Worm (Caenorhabditis elegans) whole organism, early embryonic: ENCODE measurements around the gene sdz-32.

ENCODE experiments used
- B0310.2 ChIP-seq: sonication (generic microtip); optimal IDR thresholded peaks from 2 replicates; lab custom pipeline; 2016; ENCODE audit warnings: mild to moderate bottlenecking, missing genetic modification characterization, missing compliant biosample characterization
- F13C5.2 ChIP-seq: sonication (generic microtip); optimal IDR thresholded peaks from 2 replicates; lab custom pipeline; 2017; ENCODE audit warnings: mild to moderate bottlenecking, missing genetic modification characterization, inconsistent platforms, missing compliant biosample characterization
- aly-1 ChIP-seq: sonication (generic microtip); optimal IDR thresholded peaks from 2 replicates; lab custom pipeline; 2016; ENCODE audit warnings: missing genetic modification characterization, missing compliant biosample characterization
- ama-1 ChIP-seq: fragments of 150-350 bp; optimal IDR thresholded peaks from 2 replicates; lab custom pipeline; 2014
- ceh-13 ChIP-seq: fragments of 200-800 bp; sonication (Bioruptor generic); optimal IDR thresholded peaks from 2 replicates; lab custom pipeline; 2018; ENCODE audit warnings: mild to moderate bottlenecking, missing genetic modification characterization, missing compliant biosample characterization
- ceh-36 ChIP-seq: sonication (generic microtip); optimal IDR thresholded peaks from 2 replicates; lab custom pipeline; 2016; ENCODE audit warnings: missing genetic modification characterization, inconsistent platforms, missing compliant biosample characterization
- ets-7 ChIP-seq: sonication (generic microtip); optimal IDR thresholded peaks from 2 replicates; lab custom pipeline; 2016; ENCODE audit warnings: missing genotype, missing genetic modification characterization, missing compliant biosample characterization
- flt-1 ChIP-seq: fragments of 200-800 bp; sonication (Bioruptor generic); IDR thresholded peaks from 2 replicates; pipeline ENCODE4 v1.3.6; 2022; ENCODE audit warnings: missing genetic modification characterization, missing compliant biosample characterization
- hmbx-1 ChIP-seq: sonication (generic microtip); optimal IDR thresholded peaks from 2 replicates; lab custom pipeline; 2016; ENCODE audit warnings: mild to moderate bottlenecking, missing genetic modification characterization, missing compliant biosample characterization
- hmg-4 ChIP-seq: fragments of 200-800 bp; sonication (Bioruptor generic); optimal IDR thresholded peaks from 2 replicates; lab custom pipeline; 2018; ENCODE audit warnings: mild to moderate bottlenecking, missing genetic modification characterization, missing compliant biosample characterization
- hnd-1 ChIP-seq: sonication (generic microtip); optimal IDR thresholded peaks from 2 replicates; lab custom pipeline; 2016; ENCODE audit warnings: missing genetic modification characterization, missing compliant biosample characterization
- pes-1 ChIP-seq: fragments of 200-800 bp; sonication (Bioruptor generic); IDR thresholded peaks from 2 replicates; pipeline ENCODE4 v1.3.6; 2022; ENCODE audit warnings: missing genetic modification reagents, missing genetic modification characterization, missing compliant biosample characterization
- scrt-1 ChIP-seq: fragments of 200-800 bp; sonication (Bioruptor generic); IDR thresholded peaks from 2 replicates; pipeline ENCODE4 v1.3.6; 2022; ENCODE audit warnings: missing genetic modification characterization, missing compliant biosample characterization
- sea-1 ChIP-seq: fragments of 200-800 bp; sonication (Bioruptor generic); conservative IDR thresholded peaks from 2 replicates; pipeline ENCODE4 v1.3.6; 2022; ENCODE audit warnings: missing genetic modification characterization, missing compliant biosample characterization
- tbx-11 ChIP-seq: fragments of 200-800 bp; sonication (Bioruptor generic); IDR thresholded peaks from 2 replicates; pipeline ENCODE4 v1.3.6; 2022; ENCODE audit warnings: missing genetic modification characterization, missing compliant biosample characterization
- tbx-37 ChIP-seq: fragments of 200-800 bp; sonication (Bioruptor generic); conservative IDR thresholded peaks from 2 replicates; pipeline ENCODE4 v1.3.6; 2022; ENCODE audit warnings: missing genetic modification reagents, missing genetic modification characterization, missing compliant biosample characterization
- tra-4 ChIP-seq: sonication (generic microtip); optimal IDR thresholded peaks from 2 replicates; lab custom pipeline; 2017; ENCODE audit warnings: missing genetic modification characterization, missing compliant biosample characterization

Gene sdz-32

DNA sequence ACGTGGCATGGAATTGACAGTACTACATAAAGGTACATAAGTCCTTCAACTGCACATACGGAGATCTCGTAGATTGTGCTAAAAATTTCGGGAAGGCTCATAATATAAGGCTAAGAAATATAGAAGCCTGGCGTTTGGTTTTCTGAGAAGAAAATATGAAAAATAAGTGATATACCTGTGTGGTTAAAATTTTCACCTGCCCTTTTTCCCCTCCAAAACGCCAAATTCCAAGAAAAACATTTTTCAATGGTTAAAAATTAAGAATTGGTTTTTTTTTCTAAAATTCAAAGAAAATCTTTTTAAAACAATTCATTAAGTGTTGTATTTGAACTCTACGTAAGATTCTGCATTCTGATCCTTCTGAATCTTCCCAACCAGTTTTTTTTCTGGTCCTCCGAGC is 40.8 kb downstream of the sdz-32 start, which contains the start of gene srz-5:
srz-5 (minus strand) TSS at position 101 of the 400 bp plus-strand sequence.
- TF ChIP-seq hnd-1: no peak
- TF ChIP-seq tbx-37 (GFP tag; lab: Robert Waterston, UW): no peak
- TF ChIP-seq scrt-1: no peak
- TF ChIP-seq ceh-13: no peak
- TF ChIP-seq hmbx-1 (tag; lab: Kevin White, UChicago): no peak

DNA sequence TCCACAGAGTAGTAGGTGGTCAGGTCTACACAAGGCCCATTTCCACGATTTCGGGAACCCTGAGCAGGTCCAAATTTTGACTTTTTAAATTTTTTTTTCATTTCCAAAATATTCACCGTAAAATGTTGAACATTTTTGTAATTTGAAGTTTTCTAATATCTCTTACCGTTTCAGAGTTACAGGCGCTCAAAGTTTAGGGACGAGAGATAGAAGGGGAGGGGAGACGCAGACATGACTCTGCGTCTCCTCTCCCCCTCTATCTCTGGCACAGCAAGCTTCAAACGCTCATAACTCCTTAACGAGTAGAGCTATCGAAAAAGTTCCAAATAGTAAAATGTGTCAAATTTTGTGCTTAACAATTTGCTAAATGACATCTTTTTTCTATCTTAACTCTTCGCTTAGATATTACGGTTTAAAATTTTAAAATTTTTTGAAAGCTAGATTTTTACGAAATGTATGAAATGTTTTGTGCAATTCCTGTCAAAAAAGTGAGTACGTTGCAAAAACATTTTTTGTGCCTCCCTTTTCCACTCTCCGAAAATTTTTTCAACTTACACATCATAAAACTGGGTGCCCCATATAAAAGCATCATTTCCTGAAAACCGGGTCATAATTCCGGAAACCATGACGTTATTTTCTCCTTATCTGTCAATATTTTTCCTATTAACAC is 41.7 kb downstream of the sdz-32 start, which contains the start of the genes Y49F6B.14 and clec-125:
Y49F6B.14 (minus strand) TSS at position 101 of the 670 bp plus-strand sequence.
clec-125 (plus strand) TSS at position 620 of the 670 bp plus-strand sequence.
- TF ChIP-seq aly-1 (tag; lab: Kevin White, UChicago) (no peak), scrt-1 (no peak), tbx-11 (GFP tag; lab: Robert Waterston, UW) (no peak), ets-7 (tag; lab: Kevin White, UChicago) (no peak), hmg-4 (GFP tag; lab: Kevin White, UChicago) (no peak), F13C5.2 (no peak), pes-1 (no peak), flt-1 (GFP tag; lab: Robert Waterston, UW) (no peak), ceh-13 (no peak)

DNA sequence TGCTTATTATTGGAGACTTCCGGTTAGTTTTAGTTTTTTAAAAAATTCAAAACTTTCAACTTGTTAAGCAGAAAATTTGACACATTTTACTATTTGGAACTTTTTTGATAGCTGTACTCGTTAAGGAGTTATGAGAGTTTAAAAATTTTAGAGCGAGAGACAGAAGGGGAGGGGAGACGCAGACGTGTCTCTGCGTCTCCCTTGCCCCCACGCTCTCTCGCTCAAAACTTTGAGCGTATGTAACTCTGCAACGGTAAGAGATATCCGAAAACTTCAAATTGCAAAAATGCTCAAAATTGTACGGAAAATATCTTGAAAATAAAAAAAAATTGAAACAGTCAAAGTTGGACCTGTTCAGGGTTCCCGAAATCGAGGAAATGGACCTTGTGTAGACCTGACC is 42.3 kb downstream of the sdz-32 start:
- TF ChIP-seq tra-4 (no peak), sea-1 (GFP tag; lab: Robert Waterston, UW) (no peak), scrt-1 (no peak), aly-1 (tag; lab: Kevin White, UChicago) (no peak), ceh-36 (tag; lab: Kevin White, UChicago) (no peak), tbx-11 (GFP tag; lab: Robert Waterston, UW) (no peak), ama-1 (lab: Kevin White, UChicago) (no peak), hmbx-1 (tag; lab: Kevin White, UChicago) (no peak), ceh-13 (no peak), hmg-4 (GFP tag; lab: Kevin White, UChicago) (no peak), ets-7 (tag; lab: Kevin White, UChicago) (no peak), tbx-37 (GFP tag; lab: Robert Waterston, UW) (no peak), F13C5.2 (no peak), B0310.2 (no peak), hnd-1 (no peak), pes-1 (no peak), flt-1 (GFP tag; lab: Robert Waterston, UW) (no peak)

DNA sequence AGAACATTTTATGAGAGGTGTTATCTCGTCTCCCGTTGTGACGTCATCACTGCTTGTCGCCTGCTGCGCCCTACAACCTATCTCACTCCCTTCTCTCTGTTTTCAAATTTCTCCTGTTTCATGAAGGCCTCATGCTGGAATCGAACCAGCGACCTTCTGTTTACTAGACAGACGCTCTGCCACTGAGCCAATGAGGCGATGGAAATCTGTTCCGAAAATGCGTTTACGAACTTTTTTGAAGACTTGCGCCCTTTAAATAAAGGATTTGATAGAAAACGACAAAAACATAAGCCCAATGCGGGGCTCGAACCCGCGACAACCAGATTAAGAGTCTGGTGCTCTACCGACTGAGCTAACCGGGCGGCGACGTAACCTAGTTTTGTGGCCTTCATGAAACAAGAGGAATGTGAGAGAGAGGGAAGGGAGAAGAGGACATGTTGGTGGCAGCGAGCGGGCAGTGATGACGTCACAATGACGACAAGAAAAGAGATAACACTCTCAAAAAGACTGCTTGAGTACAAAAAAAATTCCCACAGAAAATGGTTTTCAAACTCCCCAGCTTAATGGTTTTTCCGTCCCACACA is 45.2 kb downstream of the sdz-32 start, which contains the start of gene clec-126:
clec-126 (plus strand) TSS at position 534 of the 584 bp plus-strand sequence.
- TF ChIP-seq scrt-1: peak; percentile 89
- TF ChIP-seq tra-4: peak; percentile 70
- peak; percentile 93 for TF ChIP-seq hmg-4 (GFP tag; lab: Kevin White, UChicago)
- TF ChIP-seq sea-1 (GFP tag; lab: Robert Waterston, UW): peak; percentile 86
- peak; percentile 85 for TF ChIP-seq tbx-37 (GFP tag; lab: Robert Waterston, UW)
- peak; percentile 94 for TF ChIP-seq ceh-36 (tag; lab: Kevin White, UChicago)
- TF ChIP-seq flt-1 (GFP tag; lab: Robert Waterston, UW): peak; percentile 87
- TF ChIP-seq B0310.2: peak; percentile 74
- TF ChIP-seq aly-1 (tag; lab: Kevin White, UChicago): peak; percentile 84
- peak; percentile 62 for TF ChIP-seq hnd-1
- peak; percentile 77 for TF ChIP-seq ceh-13
- peak; percentile 78; the same call in 1 of the 2 replicates for TF ChIP-seq tbx-11 (GFP tag; lab: Robert Waterston, UW)
- peak; percentile 90 for TF ChIP-seq pes-1
- TF ChIP-seq hmbx-1 (tag; lab: Kevin White, UChicago): peak; percentile 52
- TF ChIP-seq ama-1 (lab: Kevin White, UChicago): no peak
- peak; percentile 76 for TF ChIP-seq ets-7 (tag; lab: Kevin White, UChicago)
- peak; percentile 81 for TF ChIP-seq F13C5.2

DNA sequence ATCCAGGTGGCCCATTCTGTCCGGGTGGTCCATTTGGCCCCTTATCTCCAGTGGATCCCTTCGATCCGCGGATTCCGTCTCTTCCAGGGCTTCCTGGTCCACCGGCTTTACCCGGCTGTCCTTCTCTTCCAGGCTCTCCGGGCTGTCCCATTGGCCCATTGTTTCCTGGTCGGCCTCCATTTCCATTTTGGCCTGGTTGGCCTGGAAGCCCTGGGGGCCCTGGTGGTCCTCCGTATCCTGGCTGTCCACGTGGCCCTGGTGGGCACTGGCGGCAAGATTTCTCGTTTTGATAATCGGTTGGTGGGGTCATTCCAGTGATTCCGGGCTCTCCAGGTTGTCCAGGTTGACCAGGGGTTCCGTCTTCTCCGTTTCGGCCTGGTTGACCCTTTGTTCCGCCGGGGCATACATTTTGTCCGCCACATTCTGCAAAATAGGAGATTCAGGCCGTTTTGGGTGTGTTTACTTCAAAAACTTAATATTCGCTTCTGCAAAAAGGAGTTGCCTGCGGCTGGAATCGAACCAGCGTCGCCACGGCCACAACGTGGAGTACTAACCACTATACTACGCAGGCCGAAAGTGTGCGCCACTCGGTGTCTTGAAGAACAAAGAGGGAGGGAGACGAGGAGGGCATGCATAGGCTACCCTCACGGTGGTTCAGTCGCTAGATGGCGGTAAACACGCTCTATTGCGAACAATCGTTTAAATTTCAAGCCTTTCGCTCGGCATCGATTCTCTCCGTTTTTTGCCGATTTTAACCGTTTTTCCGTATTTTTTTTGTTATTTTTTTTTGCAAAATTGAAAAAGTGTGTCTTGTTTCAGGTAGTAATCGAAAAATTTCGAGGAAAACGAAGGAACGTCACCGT is 47.4 kb downstream of the sdz-32 start, which contains the start of gene W09G10.9:
W09G10.9 (plus strand) TSS at position 813 of the 863 bp plus-strand sequence.
- TF ChIP-seq hmbx-1 (tag; lab: Kevin White, UChicago) (peak; percentile 57), hnd-1 (peak; percentile 72), ceh-13 (peak; percentile 70), tbx-37 (GFP tag; lab: Robert Waterston, UW) (peak; percentile 93), hmg-4 (GFP tag; lab: Kevin White, UChicago) (peak; percentile 82), scrt-1 (peak; percentile 96), B0310.2 (peak; percentile 28), F13C5.2 (peak; percentile 59), ets-7 (tag; lab: Kevin White, UChicago) (peak; percentile 58), ama-1 (lab: Kevin White, UChicago) (no peak), tra-4 (peak; percentile 30), flt-1 (GFP tag; lab: Robert Waterston, UW) (peak; percentile 91), pes-1 (peak; percentile 95), sea-1 (GFP tag; lab: Robert Waterston, UW) (peak; percentile 91), ceh-36 (tag; lab: Kevin White, UChicago) (peak; percentile 83), tbx-11 (GFP tag; lab: Robert Waterston, UW) (peak; percentile 92), aly-1 (tag; lab: Kevin White, UChicago) (peak; percentile 75)

DNA sequence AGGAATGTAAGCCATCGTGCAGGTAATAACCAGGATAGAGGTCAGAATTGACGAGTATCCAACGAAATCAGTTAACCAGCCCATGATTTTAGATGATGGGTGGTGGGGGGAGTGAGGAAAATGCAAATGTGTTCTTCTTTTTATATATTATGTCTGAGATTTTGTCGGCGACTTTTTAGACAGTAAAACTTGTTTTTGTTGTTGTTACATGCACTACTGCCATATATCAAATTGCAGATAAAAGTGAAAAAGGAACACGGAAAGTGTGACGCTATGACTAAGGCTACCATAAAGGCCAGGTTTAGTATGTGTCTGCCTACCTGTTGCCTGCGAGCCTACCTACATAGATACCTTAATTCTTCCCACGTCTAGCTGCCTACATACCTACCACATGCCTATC is 50.3 kb downstream of the sdz-32 start, which contains the start of gene col-72:
col-72 (minus strand) TSS at position 101 of the 400 bp plus-strand sequence.
- no peak for TF ChIP-seq tbx-11 (GFP tag; lab: Robert Waterston, UW)
- TF ChIP-seq ceh-13: no peak
- TF ChIP-seq ceh-36 (tag; lab: Kevin White, UChicago): no peak
- TF ChIP-seq flt-1 (GFP tag; lab: Robert Waterston, UW): no peak
- TF ChIP-seq scrt-1: no peak
- no peak for TF ChIP-seq aly-1 (tag; lab: Kevin White, UChicago)
- no peak for TF ChIP-seq B0310.2
- TF ChIP-seq tra-4: no peak
- no peak for TF ChIP-seq pes-1
- TF ChIP-seq sea-1 (GFP tag; lab: Robert Waterston, UW): no peak
- TF ChIP-seq ets-7 (tag; lab: Kevin White, UChicago): no peak
- TF ChIP-seq hnd-1: no peak
- TF ChIP-seq hmg-4 (GFP tag; lab: Kevin White, UChicago): no peak
- no peak for TF ChIP-seq hmbx-1 (tag; lab: Kevin White, UChicago)
- no peak for TF ChIP-seq tbx-37 (GFP tag; lab: Robert Waterston, UW)
- TF ChIP-seq ama-1 (lab: Kevin White, UChicago): no peak
- no peak for TF ChIP-seq F13C5.2
